Worm (Caenorhabditis elegans) whole organism, young adult: ENCODE measurements around the gene F42A9.9.

Source experiments
- B0035.1 ChIP-seq: sonication (generic microtip); optimal IDR thresholded peaks from 2 replicates; lab custom pipeline; 2016; ENCODE audit warnings: missing genetic modification characterization, mild to moderate bottlenecking, missing compliant biosample characterization, missing genotype, missing genetic modification reagents
- C06A6.2 ChIP-seq: fragments of 200-800 bp; sonication (Bioruptor generic); conservative IDR thresholded peaks from 2 replicates; pipeline ENCODE4 v1.3.6; 2022; ENCODE audit warnings: missing genetic modification characterization, missing compliant biosample characterization
- F33H1.4 ChIP-seq: fragments of 200-800 bp; sonication (Bioruptor generic); IDR thresholded peaks from 2 replicates; pipeline ENCODE4 v1.3.6; 2022; ENCODE audit warnings: missing genetic modification reagents, missing genetic modification characterization, missing compliant biosample characterization
- F49E8.2 ChIP-seq: sonication (generic microtip); optimal IDR thresholded peaks from 3 replicates; lab custom pipeline; 2017; ENCODE audit warnings: missing genetic modification characterization, mild to moderate bottlenecking, missing compliant biosample characterization, antibody characterized with exemption, moderate library complexity; ENCODE audit not compliant: insufficient read depth
- Y53G8AR.9 ChIP-seq: fragments of 200-800 bp; sonication (Bioruptor generic); conservative IDR thresholded peaks from 2 replicates; pipeline ENCODE4 v1.3.6; 2022; ENCODE audit warnings: missing genetic modification reagents, missing genetic modification characterization, missing compliant biosample characterization
- Y56A3A.18 ChIP-seq: fragments of 200-800 bp; sonication (Bioruptor generic); IDR thresholded peaks from 2 replicates; pipeline ENCODE4 v1.3.6; 2022; ENCODE audit warnings: missing genetic modification reagents, missing genetic modification characterization, missing compliant biosample characterization
- aptf-2 ChIP-seq: fragments of 200-800 bp; sonication (Bioruptor generic); conservative IDR thresholded peaks from 2 replicates; pipeline ENCODE4 v1.3.6; 2022; ENCODE audit warnings: missing genetic modification reagents, missing genetic modification characterization, missing compliant biosample characterization
- athp-1 ChIP-seq: sonication (generic microtip); optimal IDR thresholded peaks from 2 replicates; lab custom pipeline; 2017; ENCODE audit warnings: mild to moderate bottlenecking, missing genetic modification characterization, missing compliant biosample characterization
- attf-3 ChIP-seq: fragments of 200-800 bp; sonication (Bioruptor generic); conservative IDR thresholded peaks from 2 replicates; pipeline ENCODE4 v1.3.6; 2022; ENCODE audit warnings: missing genetic modification reagents, missing genetic modification characterization, missing compliant biosample characterization
- attf-5 ChIP-seq: fragments of 200-800 bp; sonication (Bioruptor generic); optimal IDR thresholded peaks from 2 replicates; lab custom pipeline; 2018; ENCODE audit warnings: mild to moderate bottlenecking, missing genetic modification characterization, missing compliant biosample characterization
- cebp-2 ChIP-seq: fragments of 200-800 bp; sonication (Bioruptor generic); IDR thresholded peaks from 2 replicates; pipeline ENCODE4 v1.3.6; 2022; ENCODE audit warnings: missing genetic modification characterization, missing compliant biosample characterization
- ceh-40 ChIP-seq: fragments of 200-800 bp; sonication (Bioruptor generic); IDR thresholded peaks from 2 replicates; pipeline ENCODE4 v1.3.6; 2022; ENCODE audit warnings: missing genetic modification characterization, missing compliant biosample characterization
- ceh-79 ChIP-seq: sonication (generic microtip); optimal IDR thresholded peaks from 2 replicates; lab custom pipeline; 2017; ENCODE audit warnings: mild to moderate bottlenecking, missing genetic modification characterization, missing compliant biosample characterization
- dox-1 ChIP-seq: fragments of 200-800 bp; sonication (Bioruptor generic); IDR thresholded peaks from 2 replicates; pipeline ENCODE4 v1.3.6; 2022; ENCODE audit warnings: missing genetic modification reagents, missing genetic modification characterization, missing compliant biosample characterization
- dpl-1 ChIP-seq: fragments of 150-350 bp; optimal IDR thresholded peaks from 2 replicates; lab custom pipeline; 2014; ENCODE audit warnings: missing biosample characterization, missing genetic modification reagents, missing genetic modification characterization
- efl-1 ChIP-seq: fragments of 150-350 bp; optimal IDR thresholded peaks from 2 replicates; lab custom pipeline; 2014; ENCODE audit warnings: missing biosample characterization, missing genetic modification reagents, missing genetic modification characterization
- egl-44 ChIP-seq: fragments of 200-800 bp; sonication (Bioruptor generic); IDR thresholded peaks from 2 replicates; pipeline ENCODE4 v1.3.6; 2022; ENCODE audit warnings: missing genetic modification reagents, missing genetic modification characterization, missing compliant biosample characterization
- egrh-3 ChIP-seq: fragments of 200-800 bp; sonication (Bioruptor generic); IDR thresholded peaks from 2 replicates; pipeline ENCODE4 v1.3.6; 2022; ENCODE audit warnings: missing genetic modification reagents, missing genetic modification characterization, missing compliant biosample characterization
- fkh-3 ChIP-seq: sonication (generic microtip); optimal IDR thresholded peaks from 2 replicates; lab custom pipeline; 2016; ENCODE audit warnings: mild to moderate bottlenecking, missing genetic modification characterization, missing compliant biosample characterization
- gei-17 ChIP-seq: fragments of 200-800 bp; sonication (Bioruptor generic); optimal IDR thresholded peaks from 2 replicates; lab custom pipeline; 2018; ENCODE audit warnings: mild to moderate bottlenecking, missing genetic modification characterization, missing compliant biosample characterization
- hlh-12 ChIP-seq: sonication (generic microtip); optimal IDR thresholded peaks from 2 replicates; lab custom pipeline; 2016; ENCODE audit warnings: missing genetic modification characterization, missing compliant biosample characterization
- hmg-20 ChIP-seq: fragments of 200-800 bp; sonication (Bioruptor generic); IDR thresholded peaks from 2 replicates; pipeline ENCODE4 v1.3.6; 2022; ENCODE audit warnings: missing genetic modification reagents, missing genetic modification characterization, missing compliant biosample characterization
- hsf-1 ChIP-seq: fragments of 200-800 bp; sonication (Bioruptor generic); IDR thresholded peaks from 2 replicates; pipeline ENCODE4 v1.3.6; 2022; ENCODE audit warnings: missing genetic modification reagents, missing genetic modification characterization, missing compliant biosample characterization
- lin-26 ChIP-seq: fragments of 200-800 bp; sonication (Bioruptor generic); IDR thresholded peaks from 2 replicates; pipeline ENCODE4 v1.3.6; 2022; ENCODE audit warnings: missing genetic modification reagents, missing genetic modification characterization, missing compliant biosample characterization
- lin-35 ChIP-seq, 3 experiments: fragments of 150-350 bp in 2 of 3; sonication (generic microtip) in 1 of 3; optimal IDR thresholded peaks; 2 replicates each; lab custom pipeline; 2014 to 2018; ENCODE audit warnings: missing biosample characterization in 3 of 3, missing genetic modification characterization in 3 of 3, missing genetic modification reagents in 3 of 3
- lir-1 ChIP-seq: fragments of 200-800 bp; sonication (Bioruptor generic); conservative IDR thresholded peaks from 2 replicates; pipeline ENCODE4 v1.3.6; 2022; ENCODE audit warnings: missing genetic modification reagents, missing genetic modification characterization, missing compliant biosample characterization
- madf-10 ChIP-seq: sonication (generic microtip); optimal IDR thresholded peaks from 2 replicates; lab custom pipeline; 2016; ENCODE audit warnings: mild to moderate bottlenecking, missing genetic modification characterization, missing compliant biosample characterization
- madf-6 ChIP-seq: fragments of 200-800 bp; sonication (Bioruptor generic); IDR thresholded peaks from 2 replicates; pipeline ENCODE4 v1.3.6; 2022; ENCODE audit warnings: missing genetic modification reagents, missing genetic modification characterization, missing compliant biosample characterization
- mcd-1 ChIP-seq: fragments of 200-800 bp; sonication (Bioruptor generic); IDR thresholded peaks from 2 replicates; pipeline ENCODE4 v1.3.6; 2022; ENCODE audit warnings: missing genetic modification reagents, missing genetic modification characterization, missing compliant biosample characterization
- nfyb-1 ChIP-seq: fragments of 200-800 bp; sonication (Bioruptor generic); IDR thresholded peaks from 2 replicates; pipeline ENCODE4 v1.3.6; 2022; ENCODE audit warnings: missing genetic modification reagents, missing genetic modification characterization, missing compliant biosample characterization
- nhr-27 ChIP-seq: fragments of 200-800 bp; sonication (Bioruptor generic); optimal IDR thresholded peaks from 2 replicates; lab custom pipeline; 2018; ENCODE audit warnings: mild to moderate bottlenecking, missing genetic modification characterization, moderate library complexity, missing compliant biosample characterization
- nhr-80 ChIP-seq: sonication (generic microtip); optimal IDR thresholded peaks from 2 replicates; lab custom pipeline; 2016; ENCODE audit warnings: missing genetic modification characterization, missing compliant biosample characterization
- nhr-90 ChIP-seq: sonication (generic microtip); optimal IDR thresholded peaks from 2 replicates; lab custom pipeline; 2016; ENCODE audit warnings: missing genotype, mild to moderate bottlenecking, missing genetic modification characterization, missing compliant biosample characterization
- pha-4 ChIP-seq: fragments of 150-350 bp; sonication (generic microtip); optimal IDR thresholded peaks from 2 replicates; lab custom pipeline; 2014; ENCODE audit warnings: missing biosample characterization, missing genetic modification reagents, missing genetic modification characterization
- rcor-1 ChIP-seq: fragments of 200-800 bp; sonication (Bioruptor generic); IDR thresholded peaks from 2 replicates; pipeline ENCODE4 v1.3.6; 2022; ENCODE audit warnings: missing genetic modification reagents, missing genetic modification characterization, missing compliant biosample characterization
- repo-1 ChIP-seq: sonication (generic microtip); optimal IDR thresholded peaks from 2 replicates; lab custom pipeline; 2017; ENCODE audit warnings: mild to moderate bottlenecking, missing genetic modification characterization, missing compliant biosample characterization
- snpc-3.4 ChIP-seq: sonication (generic microtip); optimal IDR thresholded peaks from 2 replicates; lab custom pipeline; 2017; ENCODE audit warnings: missing genetic modification characterization, mild to moderate bottlenecking, missing compliant biosample characterization, antibody characterized with exemption, moderate library complexity, missing genotype, missing genetic modification reagents
- snpc-4 ChIP-seq, 5 experiments: fragments of 150-350 bp in 1 of 5; sonication (generic microtip) in 4 of 5; optimal IDR thresholded peaks; 2 replicates each; lab custom pipeline; 2014 to 2018; ENCODE audit warnings: missing genetic modification characterization in 5 of 5, missing biosample characterization in 3 of 5, antibody characterized with exemption in 2 of 5, mild to moderate bottlenecking in 2 of 5, missing compliant biosample characterization in 2 of 5, missing genotype in 2 of 5, moderate library complexity in 2 of 5, missing genetic modification reagents in 1 of 5
- tbp1 ChIP-seq: fragments of 200-800 bp; sonication (Bioruptor generic); optimal IDR thresholded peaks from 2 replicates; lab custom pipeline; 2018; ENCODE audit warnings: mild to moderate bottlenecking, missing genetic modification characterization, missing compliant biosample characterization
- tlf-1 ChIP-seq: fragments of 200-800 bp; sonication (Bioruptor generic); optimal IDR thresholded peaks from 2 replicates; lab custom pipeline; 2018; ENCODE audit warnings: mild to moderate bottlenecking, missing genetic modification characterization, missing compliant biosample characterization
- unc-62 ChIP-seq: fragments of 150-350 bp; optimal IDR thresholded peaks from 2 replicates; lab custom pipeline; 2014; ENCODE audit warnings: missing biosample characterization, missing genetic modification reagents, missing genetic modification characterization
- zim-3 ChIP-seq: sonication (generic microtip); optimal IDR thresholded peaks from 2 replicates; lab custom pipeline; 2017; ENCODE audit warnings: mild to moderate bottlenecking, missing genetic modification characterization, moderate library complexity, missing compliant biosample characterization
- ztf-18 ChIP-seq: sonication (generic microtip); optimal IDR thresholded peaks from 2 replicates; lab custom pipeline; 2016; ENCODE audit warnings: missing genotype, mild to moderate bottlenecking, missing genetic modification characterization, missing compliant biosample characterization
- ztf-22 ChIP-seq: fragments of 200-800 bp; sonication (Bioruptor generic); optimal IDR thresholded peaks from 2 replicates; lab custom pipeline; 2018; ENCODE audit warnings: mild to moderate bottlenecking, missing genetic modification characterization, moderate library complexity, missing compliant biosample characterization
- ztf-6 ChIP-seq: fragments of 200-800 bp; sonication (Bioruptor generic); IDR thresholded peaks from 2 replicates; pipeline ENCODE4 v1.3.6; 2022; ENCODE audit warnings: missing genetic modification reagents, missing genetic modification characterization, missing compliant biosample characterization

The F42A9.9 gene

ce11 chrIV:8687605-8688191 is 49.0 kb upstream of the F42A9.9 start, which contains the start of gene snrp-3 (continued):
- TF ChIP-seq C06A6.2 (GFP tag; lab: Robert Waterston, UW): 0 out of 2 replicates have a peak, but pooled peaks have one; percentile 34
- TF ChIP-seq nhr-80: peak; percentile 29
- peak; percentile 37 for TF ChIP-seq snpc-4 (GFP tag; optimal IDR thresholded peaks at IDR 0.05; lab: Kevin White, UChicago)
- peak; percentile 51 to 57 (median 55) for TF ChIP-seq snpc-4 (tag; optimal IDR thresholded peaks at IDR 0.05; lab: Kevin White, UChicago)
- peak; percentile 10 for TF ChIP-seq F49E8.2
- no peak for TF ChIP-seq ceh-79
- no peak for TF ChIP-seq ztf-22 (GFP tag; lab: Kevin White, UChicago)
- TF ChIP-seq tbp1 (GFP tag; lab: Kevin White, UChicago): peak; percentile 21
- no peak for TF ChIP-seq unc-62 (GFP tag; lab: Kevin White, UChicago)
- TF ChIP-seq nhr-90 (tag; lab: Kevin White, UChicago): no peak
- TF ChIP-seq tlf-1 (GFP tag; lab: Kevin White, UChicago): peak; percentile 36
- no peak for TF ChIP-seq aptf-2 (GFP tag; lab: Robert Waterston, UW)
- TF ChIP-seq efl-1 (GFP tag; lab: Kevin White, UChicago): peak; percentile 69
- no peak for TF ChIP-seq zim-3 (tag; lab: Kevin White, UChicago)
- no peak for TF ChIP-seq Y56A3A.18 (GFP tag; lab: Robert Waterston, UW)
- no peak for TF ChIP-seq nhr-27 (tag; lab: Kevin White, UChicago)
- TF ChIP-seq dpl-1 (GFP tag; lab: Kevin White, UChicago): peak; percentile 73
- TF ChIP-seq lin-26 (GFP tag; lab: Robert Waterston, UW): 0 out of 2 replicates have a peak, but pooled peaks have one; percentile 6
- peak; percentile 59; the same call in 1 of the 2 replicates for TF ChIP-seq attf-3 (GFP tag; lab: Robert Waterston, UW)
- TF ChIP-seq Y53G8AR.9 (GFP tag; lab: Robert Waterston, UW): peak; percentile 89; the same call in 1 of the 2 replicates
- peak; percentile 65; the same call in 1 of the 2 replicates for TF ChIP-seq madf-6 (GFP tag; lab: Robert Waterston, UW)
- no peak for TF ChIP-seq ceh-40
- no peak for TF ChIP-seq egrh-3 (GFP tag; lab: Robert Waterston, UW)
- TF ChIP-seq rcor-1 (GFP tag; lab: Robert Waterston, UW): peak; percentile 42
- TF ChIP-seq gei-17 (GFP tag; lab: Kevin White, UChicago): no peak
- TF ChIP-seq nfyb-1 (GFP tag; lab: Robert Waterston, UW): peak; percentile 73
- TF ChIP-seq B0035.1 (tag; lab: Kevin White, UChicago): no peak
- TF ChIP-seq fkh-3 (tag; lab: Kevin White, UChicago): no peak
- TF ChIP-seq pha-4: no peak
- no peak; the same call in 1 of the 2 replicates for TF ChIP-seq dox-1 (GFP tag; lab: Robert Waterston, UW)
- peak; percentile 32; the same call in 1 of the 2 replicates for TF ChIP-seq hsf-1 (GFP tag; lab: Robert Waterston, UW)
- no peak for TF ChIP-seq egl-44 (GFP tag; lab: Robert Waterston, UW)
- peak; percentile 25 for TF ChIP-seq repo-1
- peak; percentile 79 for TF ChIP-seq attf-5 (GFP tag; lab: Kevin White, UChicago)
- TF ChIP-seq cebp-2 (GFP tag; lab: Robert Waterston, UW): no peak
- TF ChIP-seq ztf-18 (tag; lab: Kevin White, UChicago): peak; percentile 96
- TF ChIP-seq lin-35 (GFP tag; optimal IDR thresholded peaks at IDR 0.05; lab: Kevin White, UChicago): peak; percentile 49 to 94 (median 60)
- no peak for TF ChIP-seq hlh-12 (tag; lab: Kevin White, UChicago)
- TF ChIP-seq mcd-1 (GFP tag; lab: Robert Waterston, UW): peak; percentile 76
- peak; percentile 67 for TF ChIP-seq F33H1.4 (GFP tag; lab: Robert Waterston, UW)
- no peak for TF ChIP-seq ztf-6 (GFP tag; lab: Robert Waterston, UW)
- 0 out of 2 replicates have a peak, but pooled peaks have one; percentile 13 for TF ChIP-seq lir-1 (GFP tag; lab: Robert Waterston, UW)
- TF ChIP-seq madf-10 (tag; lab: Kevin White, UChicago): peak; percentile 42
- no peak for TF ChIP-seq snpc-3.4 (tag; lab: Kevin White, UChicago)
- TF ChIP-seq athp-1 (tag; lab: Kevin White, UChicago): no peak
- peak; percentile 73 for TF ChIP-seq hmg-20
